Worm (Caenorhabditis elegans) whole organism, late embryonic: Measurements from ENCODE around the gene F10E9.10.

ENCODE experiments used
- C08G9.2 ChIP-seq: sonication (generic microtip); optimal IDR thresholded peaks from 2 replicates; lab custom pipeline; 2016; ENCODE audit warnings: mild to moderate bottlenecking, missing genetic modification characterization, moderate library complexity, missing compliant biosample characterization
- ama-1 ChIP-seq: fragments of 150-350 bp; optimal IDR thresholded peaks from 2 replicates; lab custom pipeline; 2014
- fkh-10 ChIP-seq: fragments of 150-350 bp; optimal IDR thresholded peaks from 2 replicates; lab custom pipeline; 2014; ENCODE audit warnings: missing biosample characterization, missing genetic modification reagents, missing genetic modification characterization
- hlh-6 ChIP-seq: sonication (generic microtip); optimal IDR thresholded peaks from 2 replicates; lab custom pipeline; 2016; ENCODE audit warnings: missing genotype, missing genetic modification characterization, missing compliant biosample characterization
- odd-2 ChIP-seq: sonication (generic microtip); optimal IDR thresholded peaks from 2 replicates; lab custom pipeline; 2017; ENCODE audit warnings: antibody characterized with exemption, mild to moderate bottlenecking, missing genetic modification characterization, missing compliant biosample characterization
- ref-2 ChIP-seq: sonication (generic microtip); optimal IDR thresholded peaks from 2 replicates; lab custom pipeline; 2016; ENCODE audit warnings: missing genetic modification characterization, missing compliant biosample characterization
- syd-9 ChIP-seq: sonication (generic microtip); optimal IDR thresholded peaks from 2 replicates; lab custom pipeline; 2016; ENCODE audit warnings: mild to moderate bottlenecking, missing genetic modification characterization, moderate library complexity, missing compliant biosample characterization
- unc-55 ChIP-seq: sonication (generic microtip); optimal IDR thresholded peaks from 2 replicates; lab custom pipeline; 2017; ENCODE audit warnings: missing biosample characterization, missing genetic modification reagents, missing genetic modification characterization

DNA sequence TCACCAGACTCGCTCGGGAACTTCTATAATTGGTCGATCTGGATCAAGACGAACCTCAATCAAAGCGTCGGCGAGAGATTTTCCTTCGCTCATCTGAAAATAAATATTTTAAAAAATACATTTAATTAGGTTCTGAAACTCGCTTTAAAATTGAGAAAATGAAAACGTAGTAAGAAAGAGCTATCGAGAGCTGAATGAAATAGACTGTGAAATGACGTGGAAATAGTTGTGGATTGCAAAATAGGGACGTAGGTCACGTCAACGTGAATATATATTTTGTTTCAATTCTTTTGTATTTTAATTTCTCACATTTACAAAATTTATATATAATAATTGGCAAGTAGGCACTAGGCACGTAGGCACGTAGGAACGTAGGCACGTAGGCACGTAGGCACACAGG lies 14.3 kb upstream of the F10E9.10 start, which contains the start of gene ZC262.4:
- no peak for TF ChIP-seq hlh-6
- TF ChIP-seq ref-2 (tag; lab: Kevin White, UChicago) = no peak
- no peak for TF ChIP-seq fkh-10 (GFP tag; lab: Kevin White, UChicago)
- TF ChIP-seq unc-55 = no peak
- no peak for TF ChIP-seq ama-1 (lab: Kevin White, UChicago)
- no peak for TF ChIP-seq C08G9.2 (tag; lab: Kevin White, UChicago)
- TF ChIP-seq syd-9 (tag; lab: Kevin White, UChicago) = no peak
- no peak for TF ChIP-seq odd-2
